Worm (Caenorhabditis elegans) whole organism, midembryonic: Measurements from ENCODE around the gene srr-9.

Experiments used
- T22C8.4 ChIP-seq: fragments of 200-800 bp; sonication (Bioruptor generic); IDR thresholded peaks from 2 replicates; pipeline ENCODE4 v1.3.6; 2022; ENCODE audit warnings: missing genetic modification characterization, missing compliant biosample characterization
- cog-1 ChIP-seq: sonication (generic microtip); optimal IDR thresholded peaks from 2 replicates; lab custom pipeline; 2016; ENCODE audit warnings: missing genetic modification characterization, missing compliant biosample characterization
- flt-1 ChIP-seq: fragments of 200-800 bp; sonication (Bioruptor generic); IDR thresholded peaks from 2 replicates; pipeline ENCODE4 v1.3.6; 2022; ENCODE audit warnings: missing genetic modification characterization, missing compliant biosample characterization
- klf-2 ChIP-seq: fragments of 200-800 bp; sonication (Bioruptor generic); conservative IDR thresholded peaks from 2 replicates; pipeline ENCODE4 v1.3.6; 2022; ENCODE audit warnings: missing genetic modification reagents, missing genetic modification characterization, missing compliant biosample characterization
- med-1 ChIP-seq: sonication (generic microtip); optimal IDR thresholded peaks from 2 replicates; lab custom pipeline; 2017; ENCODE audit warnings: missing genetic modification characterization, mild to moderate bottlenecking, missing compliant biosample characterization, antibody characterized with exemption, missing genetic modification reagents; ENCODE audit not compliant: insufficient read depth
- tab-1 ChIP-seq: fragments of 200-800 bp; sonication (Bioruptor generic); IDR thresholded peaks from 2 replicates; pipeline ENCODE4 v1.3.6; 2022; ENCODE audit warnings: missing genetic modification characterization, missing compliant biosample characterization
- ztf-29 ChIP-seq: fragments of 200-800 bp; sonication (Bioruptor generic); IDR thresholded peaks from 2 replicates; pipeline ENCODE4 v1.3.6; 2022; ENCODE audit warnings: missing genetic modification reagents, missing genetic modification characterization, missing compliant biosample characterization

ce11 chrV:7728003-7728678 lies 9.7 kb upstream of the srr-9 start:
- TF ChIP-seq T22C8.4 (GFP tag; lab: Robert Waterston, UW) = no peak; the same call in 1 of the 2 replicates
- TF ChIP-seq tab-1 = no peak
- no peak for TF ChIP-seq ztf-29 (GFP tag; lab: Robert Waterston, UW)
- peak; percentile 48 for TF ChIP-seq cog-1
- TF ChIP-seq klf-2 (GFP tag; lab: Robert Waterston, UW) = 0 out of 2 replicates have a peak, but pooled peaks have one; percentile 36
- no peak for TF ChIP-seq med-1 (GFP tag; lab: Kevin White, UChicago)
- 0 out of 2 replicates have a peak, but pooled peaks have one; percentile 41 for TF ChIP-seq flt-1 (GFP tag; lab: Robert Waterston, UW)
